Worm (Caenorhabditis elegans): ENCODE measurements around the gene F46B6.2.

- TF ChIP-seq T22C8.4 (GFP tag; IDR thresholded peaks at IDR 0.05), result no peak
- TF ChIP-seq flt-1 (GFP tag; IDR thresholded peaks at IDR 0.05), result no peak
- no peak for TF ChIP-seq ztf-23 (GFP tag; IDR thresholded peaks at IDR 0.05)
- TF ChIP-seq tab-1 (GFP tag; IDR thresholded peaks at IDR 0.05), result no peak
- TF ChIP-seq klf-2 (GFP tag; conservative IDR thresholded peaks at IDR 0.05), result no peak
- no peak for TF ChIP-seq ztf-29 (GFP tag; IDR thresholded peaks at IDR 0.05)
- no peak for TF ChIP-seq med-1 (GFP tag; optimal IDR thresholded peaks at IDR 0.05; ENCODE audit: insufficient read depth)
- TF ChIP-seq ref-1 (GFP tag; conservative IDR thresholded peaks at IDR 0.05), result no peak
- no peak for TF ChIP-seq cog-1 (tag; optimal IDR thresholded peaks at IDR 0.05)
Observed at ce11 chrV:9739402-9739801, 32.7 kb upstream of the F46B6.2 start, which contains the start of gene marc-1.
